Worm (Caenorhabditis elegans) whole organism, L3 larva: ENCODE data around the gene tre-2.
"Not testable (repeated sequence)": the region's sequence is repeated elsewhere in the genome, so short reads cannot be mapped to it uniquely, and the experiment has no call there.

Source experiments
- aly-2 ChIP-seq: fragments of 150-350 bp; optimal IDR thresholded peaks from 2 replicates; lab custom pipeline; 2014; ENCODE audit warnings: missing biosample characterization, missing genetic modification characterization
- elt-3 ChIP-seq, 3 experiments: fragments of 150-350 bp in 1 of 3; sonication (generic microtip) in 2 of 3; optimal IDR thresholded peaks; 2 replicates in 2 of 3; 4 replicates in 1 of 3; lab custom pipeline; 2014 to 2017; ENCODE audit warnings: missing biosample characterization in 3 of 3, missing genetic modification characterization in 3 of 3
- sea-2 ChIP-seq: fragments of 150-350 bp; sonication (generic microtip); optimal IDR thresholded peaks from 4 replicates; lab custom pipeline; 2014; ENCODE audit warnings: missing biosample characterization, missing genetic modification reagents, missing genetic modification characterization

Gene tre-2

DNA sequence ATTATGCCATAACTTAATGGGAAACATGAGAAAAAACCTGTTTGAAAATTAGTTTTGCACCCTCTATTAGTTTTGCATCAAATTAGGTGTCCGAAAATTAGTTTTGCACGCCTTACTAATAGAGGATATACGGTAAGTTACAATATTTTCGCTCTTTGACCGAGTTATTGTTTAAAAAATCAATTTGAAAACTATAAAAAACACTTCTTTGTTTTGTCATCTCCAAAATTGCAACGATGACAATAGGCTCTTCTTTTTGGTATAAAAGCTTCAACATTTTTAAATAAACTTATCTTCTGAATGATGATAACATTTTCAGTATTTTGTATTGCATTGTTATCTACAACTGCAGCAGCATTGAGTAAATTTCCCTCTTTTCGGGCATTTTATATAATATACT is 55.8 kb downstream of the tre-2 start, which contains the start of gene H20E11.2:
H20E11.2 (plus strand) TSS at position 301 of the 400 bp plus-strand sequence.
- not testable (repeated sequence) for TF ChIP-seq aly-2 (tag; lab: Kevin White, UChicago); sea-2; elt-3 (tag; optimal IDR thresholded peaks at IDR 0.05; lab: Kevin White, UChicago)
